Worm (Caenorhabditis elegans) whole organism, L1 larva: ENCODE results near the gene sel-13.

Experiments used
- ceh-82 ChIP-seq, 3 experiments: fragments of 150-350 bp in 1 of 3; sonication (generic microtip) in 2 of 3; optimal IDR thresholded peaks; 2 replicates each; lab custom pipeline; 2014 to 2017; ENCODE audit warnings: missing biosample characterization in 3 of 3, missing genetic modification characterization in 3 of 3
- ces-1 ChIP-seq: fragments of 150-350 bp; optimal IDR thresholded peaks from 2 replicates; lab custom pipeline; 2014; ENCODE audit warnings: missing biosample characterization, missing genetic modification reagents, missing genetic modification characterization
- lin-35 ChIP-seq, 2 experiments: fragments of 150-350 bp; optimal IDR thresholded peaks; 2 replicates each; lab custom pipeline; 2014; ENCODE audit warnings: missing biosample characterization in 2 of 2, missing genetic modification characterization in 2 of 2, missing genetic modification reagents in 2 of 2
- mep-1 ChIP-seq: fragments of 150-350 bp; optimal IDR thresholded peaks from 2 replicates; lab custom pipeline; 2014; ENCODE audit warnings: missing biosample characterization, missing genetic modification characterization
- nhr-12 ChIP-seq: sonication (generic microtip); optimal IDR thresholded peaks from 2 replicates; lab custom pipeline; 2017; ENCODE audit warnings: missing biosample characterization, missing genetic modification characterization
- nhr-237 ChIP-seq: fragments of 150-350 bp; optimal IDR thresholded peaks from 2 replicates; lab custom pipeline; 2014; ENCODE audit warnings: missing biosample characterization, missing genetic modification characterization
- nhr-28 ChIP-seq: fragments of 150-350 bp; optimal IDR thresholded peaks from 2 replicates; lab custom pipeline; 2014; ENCODE audit warnings: missing biosample characterization, missing genetic modification characterization
- unc-62 ChIP-seq: fragments of 150-350 bp; optimal IDR thresholded peaks from 2 replicates; lab custom pipeline; 2014; ENCODE audit warnings: missing biosample characterization, missing genetic modification reagents, missing genetic modification characterization

DNA sequence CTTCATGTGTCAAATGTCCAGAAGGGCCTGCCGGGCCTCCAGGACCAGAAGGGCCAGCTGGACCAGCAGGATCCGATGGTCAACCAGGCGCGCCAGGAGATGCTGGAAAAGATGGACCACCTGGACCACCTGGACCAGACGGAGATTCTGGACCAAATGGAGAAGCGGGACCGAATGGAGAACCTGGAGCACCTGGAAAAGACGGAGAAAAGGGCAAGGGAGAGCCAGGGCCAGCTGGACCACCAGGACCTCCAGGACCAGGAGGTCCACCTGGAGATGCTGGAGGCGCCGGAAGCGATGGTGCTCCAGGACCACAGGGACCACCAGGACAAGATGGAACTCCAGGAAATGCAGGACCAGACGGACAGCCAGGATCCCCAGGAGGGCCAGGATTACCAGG, 48.6 kb upstream of the sel-13 start:
- no peak for TF ChIP-seq nhr-237 (tag; lab: Kevin White, UChicago)
- TF ChIP-seq lin-35 (GFP tag; optimal IDR thresholded peaks at IDR 0.05; lab: Kevin White, UChicago), result no peak
- no peak for TF ChIP-seq ces-1 (GFP tag; lab: Kevin White, UChicago)
- no peak for TF ChIP-seq unc-62 (GFP tag; lab: Kevin White, UChicago)
- TF ChIP-seq ceh-82 (tag; optimal IDR thresholded peaks at IDR 0.05; lab: Kevin White, UChicago), result no peak
- no peak for TF ChIP-seq nhr-28 (tag; lab: Kevin White, UChicago)
- no peak for TF ChIP-seq mep-1
- TF ChIP-seq nhr-12, result no peak
